Worm (Caenorhabditis elegans) whole organism, L2 larva: ENCODE measurements around the gene sri-71.
"Not testable (repeated sequence)": the region's sequence is repeated elsewhere in the genome, so short reads cannot be mapped to it uniquely, and the experiment has no call there.

ENCODE experiments used
- C34F6.9 ChIP-seq: fragments of 150-350 bp; optimal IDR thresholded peaks from 2 replicates; lab custom pipeline; 2014; ENCODE audit warnings: missing biosample characterization, missing genetic modification characterization
- F13H6.1 ChIP-seq: sonication (generic microtip); optimal IDR thresholded peaks from 2 replicates; lab custom pipeline; 2016; ENCODE audit warnings: missing genetic modification characterization, missing compliant biosample characterization
- R02D3.7 ChIP-seq: fragments of 150-350 bp; optimal IDR thresholded peaks from 2 replicates; lab custom pipeline; 2014; ENCODE audit warnings: missing biosample characterization, missing genetic modification characterization
- ZK546.5 ChIP-seq: sonication (generic microtip); optimal IDR thresholded peaks from 2 replicates; lab custom pipeline; 2017; ENCODE audit warnings: missing biosample characterization, missing genetic modification characterization
- ceh-16 ChIP-seq: fragments of 150-350 bp; optimal IDR thresholded peaks from 2 replicates; lab custom pipeline; 2014; ENCODE audit warnings: missing biosample characterization, missing genetic modification characterization
- ceh-82 ChIP-seq: fragments of 150-350 bp; optimal IDR thresholded peaks from 2 replicates; lab custom pipeline; 2014; ENCODE audit warnings: missing biosample characterization, missing genetic modification characterization
- dmd-4 ChIP-seq: sonication (generic microtip); optimal IDR thresholded peaks from 2 replicates; lab custom pipeline; 2017; ENCODE audit warnings: missing biosample characterization, missing genetic modification characterization
- elt-1 ChIP-seq: fragments of 150-350 bp; optimal IDR thresholded peaks from 2 replicates; lab custom pipeline; 2014; ENCODE audit warnings: missing biosample characterization, missing genetic modification characterization
- elt-3 ChIP-seq: sonication (generic microtip); optimal IDR thresholded peaks from 2 replicates; lab custom pipeline; 2017; ENCODE audit warnings: missing biosample characterization, missing genetic modification characterization
- fos-1 ChIP-seq: fragments of 150-350 bp; optimal IDR thresholded peaks from 2 replicates; lab custom pipeline; 2014; ENCODE audit warnings: missing biosample characterization, missing genetic modification characterization
- gmeb-1 ChIP-seq: fragments of 150-350 bp; optimal IDR thresholded peaks from 2 replicates; lab custom pipeline; 2014; ENCODE audit warnings: missing biosample characterization, missing genetic modification characterization
- lin-11 ChIP-seq: fragments of 150-350 bp; sonication (generic microtip); optimal IDR thresholded peaks from 2 replicates; lab custom pipeline; 2014; ENCODE audit warnings: missing biosample characterization, missing genetic modification characterization, inconsistent platforms, mixed read lengths
- lin-13 ChIP-seq: fragments of 150-350 bp; optimal IDR thresholded peaks from 2 replicates; lab custom pipeline; 2014; ENCODE audit warnings: missing biosample characterization, missing genetic modification reagents, missing genetic modification characterization
- lin-39 ChIP-seq: fragments of 150-350 bp; optimal IDR thresholded peaks from 2 replicates; lab custom pipeline; 2014; ENCODE audit warnings: missing biosample characterization, missing genetic modification reagents, missing genetic modification characterization
- lsy-2 ChIP-seq, 2 experiments: fragments of 150-350 bp in 1 of 2; sonication (generic microtip) in 1 of 2; optimal IDR thresholded peaks; 2 replicates each; lab custom pipeline; 2014 to 2017; ENCODE audit warnings: missing biosample characterization in 2 of 2, missing genetic modification characterization in 2 of 2
- mbf-1 ChIP-seq: sonication (generic microtip); optimal IDR thresholded peaks from 2 replicates; lab custom pipeline; 2017; ENCODE audit warnings: missing biosample characterization, missing genetic modification characterization
- mdl-1 ChIP-seq, 2 experiments: fragments of 150-350 bp in 1 of 2; sonication (generic microtip) in 1 of 2; optimal IDR thresholded peaks; 2 replicates each; lab custom pipeline; 2017; ENCODE audit warnings: missing biosample characterization in 2 of 2, missing genetic modification characterization in 2 of 2
- nhr-12 ChIP-seq: fragments of 150-350 bp; optimal IDR thresholded peaks from 2 replicates; lab custom pipeline; 2014; ENCODE audit warnings: missing biosample characterization, missing genetic modification characterization
- nhr-21 ChIP-seq: fragments of 150-350 bp; optimal IDR thresholded peaks from 2 replicates; lab custom pipeline; 2014; ENCODE audit warnings: missing biosample characterization, missing genetic modification characterization
- nhr-237 ChIP-seq: fragments of 150-350 bp; optimal IDR thresholded peaks from 2 replicates; lab custom pipeline; 2014; ENCODE audit warnings: missing biosample characterization, missing genetic modification characterization
- nhr-25 ChIP-seq: fragments of 150-350 bp; sonication (generic microtip); optimal IDR thresholded peaks from 3 replicates; lab custom pipeline; 2014; ENCODE audit warnings: missing biosample characterization, missing genetic modification characterization
- nhr-6 ChIP-seq: fragments of 150-350 bp; optimal IDR thresholded peaks from 2 replicates; lab custom pipeline; 2014; ENCODE audit warnings: missing biosample characterization, missing genetic modification characterization
- peb-1 ChIP-seq: fragments of 150-350 bp; optimal IDR thresholded peaks from 2 replicates; lab custom pipeline; 2014; ENCODE audit warnings: missing biosample characterization, missing genetic modification characterization
- sma-3 ChIP-seq: sonication (generic microtip); optimal IDR thresholded peaks from 2 replicates; lab custom pipeline; 2016; ENCODE audit warnings: missing genetic modification reagents, missing genetic modification characterization, missing compliant biosample characterization
- sma-9 ChIP-seq, 2 experiments: fragments of 150-350 bp in 1 of 2; sonication (generic microtip) in 1 of 2; optimal IDR thresholded peaks; 2 replicates each; lab custom pipeline; 2014 to 2016; ENCODE audit warnings: missing genetic modification characterization in 2 of 2, mild to moderate bottlenecking in 1 of 2, missing biosample characterization in 1 of 2, missing compliant biosample characterization in 1 of 2, missing genetic modification reagents in 1 of 2, moderate library complexity in 1 of 2
- unc-55 ChIP-seq: fragments of 150-350 bp; sonication (generic microtip); optimal IDR thresholded peaks from 3 replicates; lab custom pipeline; 2014; ENCODE audit warnings: missing biosample characterization, missing genetic modification reagents, missing genetic modification characterization
- unc-62 ChIP-seq: fragments of 150-350 bp; optimal IDR thresholded peaks from 2 replicates; lab custom pipeline; 2014; ENCODE audit warnings: missing biosample characterization, missing genetic modification reagents, missing genetic modification characterization
- zag-1 ChIP-seq: fragments of 150-350 bp; optimal IDR thresholded peaks from 2 replicates; lab custom pipeline; 2014; ENCODE audit warnings: missing biosample characterization, missing genetic modification characterization
- ztf-1 ChIP-seq: fragments of 200-800 bp; sonication (Bioruptor generic); conservative IDR thresholded peaks from 2 replicates; pipeline ENCODE4 v1.3.6; 2022; ENCODE audit warnings: missing genetic modification characterization, missing compliant biosample characterization

sri-71 gene

ce11 chrII:2665606-2666005 is 38.1 kb downstream of the sri-71 start, which contains the start of gene F22E5.22:
F22E5.22 (plus strand) TSS chrII:2665906.
- no peak for TF ChIP-seq sma-3 (GFP tag; lab: Kevin White, UChicago)
- no peak for TF ChIP-seq nhr-12 (tag; lab: Kevin White, UChicago)
- no peak for TF ChIP-seq mdl-1 (tag; optimal IDR thresholded peaks at IDR 0.05; lab: Kevin White, UChicago)
- TF ChIP-seq ceh-16 (tag; lab: Kevin White, UChicago), result no peak
- no peak for TF ChIP-seq gmeb-1 (tag; lab: Kevin White, UChicago)
- no peak for TF ChIP-seq C34F6.9 (tag; lab: Kevin White, UChicago)
- no peak for TF ChIP-seq F13H6.1
- TF ChIP-seq nhr-25 (tag; lab: Kevin White, UChicago), result no peak
- TF ChIP-seq sma-9 (GFP tag; optimal IDR thresholded peaks at IDR 0.05; lab: Kevin White, UChicago), result no peak
- TF ChIP-seq sma-9 (tag; optimal IDR thresholded peaks at IDR 0.05; lab: Kevin White, UChicago), result no peak
- no peak for TF ChIP-seq mbf-1 (tag; lab: Kevin White, UChicago)
- TF ChIP-seq lin-39, result no peak
- no peak for TF ChIP-seq lin-11
- no peak for TF ChIP-seq R02D3.7
- TF ChIP-seq peb-1, result no peak
- TF ChIP-seq ZK546.5, result no peak
- TF ChIP-seq nhr-237 (tag; lab: Kevin White, UChicago), result no peak
- no peak for TF ChIP-seq nhr-21 (tag; lab: Kevin White, UChicago)
- TF ChIP-seq unc-62, result no peak
- no peak for TF ChIP-seq elt-3
- no peak for TF ChIP-seq unc-55 (GFP tag; lab: Kevin White, UChicago)

DNA sequence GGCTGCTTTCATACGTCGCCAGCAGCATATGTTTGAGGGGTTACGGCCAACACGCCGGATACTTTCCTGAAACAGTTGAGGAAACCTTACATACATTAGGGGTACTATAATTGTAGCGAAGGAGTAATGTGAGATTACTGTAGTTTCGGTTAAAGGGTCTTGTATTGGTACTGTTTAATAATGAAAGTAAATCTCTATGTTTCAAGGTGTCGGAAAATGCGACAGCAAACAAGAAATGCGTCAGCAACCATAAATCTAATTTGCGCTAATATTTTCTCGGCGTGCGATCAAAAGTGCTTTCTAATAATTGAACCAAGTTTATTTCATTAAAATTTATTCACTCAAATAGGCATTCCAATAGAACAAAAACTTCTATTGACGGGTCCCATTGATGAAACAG is 44.8 kb downstream of the sri-71 start, which contains the start of gene sri-57:
Gene sri-57, minus strand, starts transcription at position 101 of the 400 bp plus-strand sequence.
- TF ChIP-seq nhr-6 (tag; lab: Kevin White, UChicago); fos-1 (tag; lab: Kevin White, UChicago); zag-1: not testable (repeated sequence)
- TF ChIP-seq, all 48 proteins: peak for 0; not testable (repeated sequence) for 48

DNA sequence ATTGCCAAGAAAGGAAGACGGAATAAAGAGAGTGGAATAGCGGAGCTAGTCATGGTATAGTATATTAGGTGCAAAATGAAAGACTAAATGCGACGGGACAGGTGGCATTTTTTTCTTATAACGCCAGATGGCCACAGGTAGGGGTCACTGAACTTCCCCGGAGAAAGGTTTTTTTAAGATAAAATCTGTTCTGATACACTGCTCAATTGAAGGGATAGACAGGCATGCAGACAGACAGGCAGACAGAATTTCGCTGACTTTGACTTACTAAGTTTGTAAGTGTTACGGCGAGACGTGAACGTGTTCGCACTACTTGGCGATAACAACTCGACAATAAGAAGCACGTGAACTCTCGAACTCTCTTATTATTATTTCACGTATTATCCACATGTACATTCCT is 46.0 kb downstream of the sri-71 start, which contains the start of the genes F22E5.20 and F22E5.1:
Gene F22E5.20, minus strand, starts transcription at position 101 of the 400 bp plus-strand sequence.
Gene F22E5.1, plus strand, starts transcription at position 242 of the 400 bp plus-strand sequence.
- not testable (repeated sequence) for TF ChIP-seq nhr-6, gmeb-1, dmd-4 (tag; lab: Kevin White, UChicago)

DNA sequence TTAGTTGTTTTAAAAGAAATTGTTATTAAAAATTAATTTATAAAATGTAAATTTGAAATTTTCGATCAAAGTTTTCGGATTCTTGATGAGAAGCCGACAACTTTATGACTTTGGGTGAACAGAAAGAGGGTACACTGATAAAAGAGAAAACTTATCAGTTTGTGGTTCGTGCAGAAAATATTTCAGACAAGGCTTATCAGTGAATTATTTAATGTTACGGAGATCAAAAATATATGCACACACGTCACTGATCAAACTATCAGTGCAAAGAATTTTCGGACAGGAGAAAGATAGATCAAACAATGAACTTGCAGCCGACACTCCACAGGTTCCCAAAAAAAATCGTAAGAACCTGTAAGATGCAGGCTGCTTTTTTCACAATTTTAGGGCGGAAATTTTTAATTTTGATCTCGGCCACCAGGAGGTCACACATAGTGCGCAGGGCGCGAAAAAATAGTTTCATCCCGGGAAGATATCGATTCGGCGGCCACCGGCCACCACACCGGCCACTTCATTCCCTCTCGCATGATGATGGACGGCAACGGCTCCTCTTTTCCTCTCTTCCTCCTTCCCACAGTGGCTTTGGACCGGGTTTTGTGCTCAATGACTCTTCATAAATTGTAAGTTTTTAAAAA is 50.1 kb downstream of the sri-71 start, which contains the start of gene F22E5.17:
Gene F22E5.17, plus strand, starts transcription at position 508 of the 635 bp plus-strand sequence.
- TF ChIP-seq ceh-82 (tag; lab: Kevin White, UChicago) (no peak), lin-13 (GFP tag; lab: Kevin White, UChicago) (no peak), F13H6.1 (peak; percentile 1), unc-55 (GFP tag; lab: Kevin White, UChicago) (no peak), fos-1 (tag; lab: Kevin White, UChicago) (peak; percentile 88), nhr-12 (tag; lab: Kevin White, UChicago) (no peak), ZK546.5 (no peak), nhr-21 (tag; lab: Kevin White, UChicago) (no peak), elt-1 (no peak), dmd-4 (tag; lab: Kevin White, UChicago) (no peak), sma-9 (GFP tag; optimal IDR thresholded peaks at IDR 0.05; lab: Kevin White, UChicago) (peak; percentile 77), sma-9 (tag; optimal IDR thresholded peaks at IDR 0.05; lab: Kevin White, UChicago) (no peak), mbf-1 (tag; lab: Kevin White, UChicago) (no peak), elt-3 (no peak), gmeb-1 (tag; lab: Kevin White, UChicago) (peak; percentile 19), lsy-2 (tag; optimal IDR thresholded peaks at IDR 0.05; lab: Kevin White, UChicago) (no peak), ztf-1 (GFP tag; lab: Robert Waterston, UW) (no peak)
